Fruit fly (Drosophila melanogaster) whole organism, prepupa: ENCODE results near the gene Lmpt.
A peak's percentile ranks its signal among the peaks of the same experiment; 100 is the strongest.

Experiments
- Blimp-1 ChIP-seq: fragments of 200-800 bp; sonication (Bioruptor generic); optimal IDR thresholded peaks from 3 replicates; lab custom pipeline; 2017; ENCODE audit warnings: missing biosample characterization, missing genetic modification characterization, mild to moderate bottlenecking, moderate library complexity, missing genetic modification reagents
- CG11294 ChIP-seq: fragments of 200-800 bp; sonication (Bioruptor generic); IDR thresholded peaks from 2 replicates; pipeline ENCODE4 v1.3.6; 2022; ENCODE audit warnings: missing biosample characterization, missing genetic modification characterization
- CG11902 ChIP-seq: fragments of 200-800 bp; sonication (Bioruptor generic); optimal IDR thresholded peaks from 3 replicates; lab custom pipeline; 2016; ENCODE audit warnings: missing biosample characterization, missing genetic modification characterization
- CG15336 ChIP-seq: fragments of 200-800 bp; sonication (Bioruptor generic); IDR thresholded peaks from 2 replicates; pipeline ENCODE4 v1.3.6; 2022; ENCODE audit warnings: missing biosample characterization, missing genetic modification characterization
- CG1621 ChIP-seq: fragments of 200-800 bp; sonication (Bioruptor generic); optimal IDR thresholded peaks from 3 replicates; lab custom pipeline; 2018; ENCODE audit warnings: missing biosample characterization, mild to moderate bottlenecking, missing genetic modification characterization
- CG3032 ChIP-seq: fragments of 200-800 bp; optimal IDR thresholded peaks from 2 replicates; lab custom pipeline; 2019; ENCODE audit warnings: missing biosample characterization, mild to moderate bottlenecking, missing genetic modification characterization, moderate library complexity
- CG31627 ChIP-seq: fragments of 200-800 bp; sonication (Bioruptor generic); optimal IDR thresholded peaks from 3 replicates; lab custom pipeline; 2016; ENCODE audit warnings: missing biosample characterization, missing genetic modification characterization
- CG32006 ChIP-seq: fragments of 200-800 bp; sonication (Bioruptor generic); optimal IDR thresholded peaks from 3 replicates; lab custom pipeline; 2017; ENCODE audit warnings: missing biosample characterization, mild to moderate bottlenecking, missing genetic modification characterization
- CG34406 ChIP-seq: fragments of 200-800 bp; sonication (Bioruptor generic); optimal IDR thresholded peaks from 3 replicates; lab custom pipeline; 2016; ENCODE audit warnings: missing biosample characterization, missing genetic modification characterization
- CG3919 ChIP-seq: fragments of 200-800 bp; sonication (Bioruptor generic); optimal IDR thresholded peaks from 3 replicates; lab custom pipeline; 2016; ENCODE audit warnings: missing biosample characterization, missing genetic modification characterization
- CG4318 ChIP-seq: fragments of 200-800 bp; sonication (Bioruptor generic); optimal IDR thresholded peaks from 3 replicates; lab custom pipeline; 2017; ENCODE audit warnings: missing biosample characterization, mild to moderate bottlenecking, missing genetic modification characterization
- CG6163 ChIP-seq: fragments of 200-800 bp; sonication (Bioruptor generic); IDR thresholded peaks from 3 replicates; pipeline ENCODE4 v1.3.6; 2022; ENCODE audit warnings: missing biosample characterization, missing genetic modification characterization
- CG6276 ChIP-seq: fragments of 200-800 bp; sonication (Bioruptor generic); optimal IDR thresholded peaks from 2 replicates; lab custom pipeline; 2017; ENCODE audit warnings: missing biosample characterization, mild to moderate bottlenecking, missing genetic modification characterization
- CG6792 ChIP-seq: fragments of 200-800 bp; sonication (Bioruptor generic); optimal IDR thresholded peaks from 3 replicates; lab custom pipeline; 2016; ENCODE audit warnings: missing biosample characterization, missing genetic modification characterization
- CG6854 ChIP-seq: fragments of 200-800 bp; sonication (Bioruptor generic); optimal IDR thresholded peaks from 2 replicates; lab custom pipeline; 2017; ENCODE audit warnings: missing biosample characterization, mild to moderate bottlenecking, missing genetic modification characterization
- CG8119 ChIP-seq: fragments of 200-800 bp; sonication (Bioruptor generic); IDR thresholded peaks from 3 replicates; pipeline ENCODE4 v1.3.6; 2022; ENCODE audit warnings: missing biosample characterization, missing genetic modification characterization
- CG8632 ChIP-seq: fragments of 200-800 bp; sonication (Bioruptor generic); optimal IDR thresholded peaks from 3 replicates; lab custom pipeline; 2016; ENCODE audit warnings: missing biosample characterization, missing genetic modification characterization
- CG9139 ChIP-seq: fragments of 200-800 bp; sonication (Bioruptor generic); optimal IDR thresholded peaks from 3 replicates; lab custom pipeline; 2017; ENCODE audit warnings: missing biosample characterization, mild to moderate bottlenecking, missing genetic modification characterization
- Eip75B ChIP-seq: fragments of 200-800 bp; sonication (Bioruptor generic); optimal IDR thresholded peaks from 3 replicates; lab custom pipeline; 2016; ENCODE audit warnings: missing biosample characterization, missing genetic modification characterization
- Eip78C ChIP-seq: fragments of 200-800 bp; sonication (Bioruptor generic); peaks from one replicate; lab custom pipeline; 2016; ENCODE audit warnings: missing biosample characterization, missing genetic modification characterization
- Eip93F ChIP-seq: fragments of 200-800 bp; sonication (Bioruptor generic); optimal IDR thresholded peaks from 2 replicates; lab custom pipeline; 2016; ENCODE audit warnings: missing biosample characterization, mild to moderate bottlenecking, missing genetic modification characterization
- Ets21C ChIP-seq: fragments of 200-800 bp; sonication (Bioruptor generic); optimal IDR thresholded peaks from 3 replicates; lab custom pipeline; 2016; ENCODE audit warnings: missing biosample characterization, missing genetic modification characterization
- Ets96B ChIP-seq: fragments of 200-800 bp; optimal IDR thresholded peaks from 2 replicates; lab custom pipeline; 2019; ENCODE audit warnings: missing biosample characterization, mild to moderate bottlenecking, missing genetic modification characterization, moderate library complexity
- Hr38 ChIP-seq: sonication (Bioruptor generic); optimal IDR thresholded peaks from 2 replicates; lab custom pipeline; 2016; ENCODE audit warnings: missing biosample characterization, missing genetic modification characterization
- Hr39 ChIP-seq: fragments of 200-800 bp; sonication (Bioruptor generic); optimal IDR thresholded peaks from 2 replicates; lab custom pipeline; 2016; ENCODE audit warnings: missing biosample characterization, missing genetic modification characterization
- Lpt ChIP-seq: fragments of 200-800 bp; sonication (Bioruptor generic); optimal IDR thresholded peaks from 3 replicates; lab custom pipeline; 2016; ENCODE audit warnings: missing biosample characterization, missing genetic modification characterization
- Met ChIP-seq: fragments of 200-800 bp; sonication (Bioruptor generic); optimal IDR thresholded peaks from 3 replicates; lab custom pipeline; 2016; ENCODE audit warnings: missing biosample characterization, missing genetic modification characterization
- OdsH ChIP-seq: fragments of 200-800 bp; sonication (Bioruptor generic); optimal IDR thresholded peaks from 3 replicates; lab custom pipeline; 2016; ENCODE audit warnings: missing biosample characterization, missing genetic modification characterization
- Smox ChIP-seq: fragments of 200-800 bp; sonication (Bioruptor generic); optimal IDR thresholded peaks from 3 replicates; lab custom pipeline; 2016; ENCODE audit warnings: missing biosample characterization, missing genetic modification characterization
- Sox14 ChIP-seq: fragments of 200-800 bp; sonication (Bioruptor generic); optimal IDR thresholded peaks from 3 replicates; lab custom pipeline; 2016; ENCODE audit warnings: missing biosample characterization, missing genetic modification characterization
- Sox15 ChIP-seq: fragments of 200-800 bp; sonication (Bioruptor generic); optimal IDR thresholded peaks from 3 replicates; lab custom pipeline; 2016; ENCODE audit warnings: missing biosample characterization, missing genetic modification characterization
- achi ChIP-seq: fragments of 200-800 bp; sonication (Bioruptor generic); optimal IDR thresholded peaks from 3 replicates; lab custom pipeline; 2016; ENCODE audit warnings: missing biosample characterization, missing genetic modification characterization
- acj6 ChIP-seq: fragments of 200-800 bp; sonication (Bioruptor generic); optimal IDR thresholded peaks from 3 replicates; lab custom pipeline; 2016; ENCODE audit warnings: missing biosample characterization, missing genetic modification characterization
- cyc ChIP-seq: fragments of 200-800 bp; sonication (Bioruptor generic); optimal IDR thresholded peaks from 3 replicates; lab custom pipeline; 2016; ENCODE audit warnings: missing biosample characterization, missing genetic modification characterization
- dac ChIP-seq: fragments of 200-800 bp; sonication (Bioruptor generic); optimal IDR thresholded peaks from 2 replicates; lab custom pipeline; 2017; ENCODE audit warnings: missing biosample characterization, mild to moderate bottlenecking, missing genetic modification characterization
- esn ChIP-seq: fragments of 200-800 bp; sonication (Bioruptor generic); optimal IDR thresholded peaks from 2 replicates; lab custom pipeline; 2016; ENCODE audit warnings: missing biosample characterization, mild to moderate bottlenecking, missing genetic modification characterization, moderate library complexity
- fd59A ChIP-seq: fragments of 200-800 bp; sonication (Bioruptor generic); optimal IDR thresholded peaks from 2 replicates; lab custom pipeline; 2017; ENCODE audit warnings: missing biosample characterization, mild to moderate bottlenecking, missing genetic modification characterization, missing genetic modification reagents
- fd85E ChIP-seq: fragments of 200-800 bp; sonication (Bioruptor generic); optimal IDR thresholded peaks from 3 replicates; lab custom pipeline; 2016; ENCODE audit warnings: missing biosample characterization, missing genetic modification characterization
- fkh ChIP-seq: fragments of 200-800 bp; sonication (Bioruptor generic); optimal IDR thresholded peaks from 3 replicates; lab custom pipeline; 2017; ENCODE audit warnings: missing biosample characterization, mild to moderate bottlenecking, missing genetic modification characterization, moderate library complexity
- lz ChIP-seq: fragments of 200-800 bp; sonication (Bioruptor generic); optimal IDR thresholded peaks from 3 replicates; lab custom pipeline; 2016; ENCODE audit warnings: missing biosample characterization, missing genetic modification characterization
- net ChIP-seq: fragments of 200-800 bp; sonication (Bioruptor generic); optimal IDR thresholded peaks from 3 replicates; lab custom pipeline; 2016; ENCODE audit warnings: missing biosample characterization, missing genetic modification characterization
- pdm3 ChIP-seq: fragments of 200-800 bp; sonication (Bioruptor generic); optimal IDR thresholded peaks from 3 replicates; lab custom pipeline; 2016; ENCODE audit warnings: missing biosample characterization, missing genetic modification characterization
- salr ChIP-seq, 2 experiments: fragments of 200-800 bp; sonication (Bioruptor generic); optimal IDR thresholded peaks; 3 replicates each; lab custom pipeline; 2016 to 2018; ENCODE audit warnings: missing biosample characterization in 2 of 2, missing genetic modification characterization in 2 of 2, mild to moderate bottlenecking in 1 of 2
- ss ChIP-seq, 2 experiments: fragments of 200-800 bp; sonication (Bioruptor generic); optimal IDR thresholded peaks; 2 replicates in 1 of 2; 3 replicates in 1 of 2; lab custom pipeline; 2017 to 2018; ENCODE audit warnings: mild to moderate bottlenecking in 2 of 2, missing biosample characterization in 2 of 2, missing genetic modification characterization in 2 of 2, moderate library complexity in 1 of 2
- svp ChIP-seq: fragments of 200-800 bp; sonication (Bioruptor generic); peaks from one replicate; lab custom pipeline; 2016; ENCODE audit warnings: missing biosample characterization, missing genetic modification characterization
- topi ChIP-seq: fragments of 200-800 bp; sonication (Bioruptor generic); optimal IDR thresholded peaks from 3 replicates; lab custom pipeline; 2016; ENCODE audit warnings: missing biosample characterization, missing genetic modification characterization

Lmpt gene

DNA sequence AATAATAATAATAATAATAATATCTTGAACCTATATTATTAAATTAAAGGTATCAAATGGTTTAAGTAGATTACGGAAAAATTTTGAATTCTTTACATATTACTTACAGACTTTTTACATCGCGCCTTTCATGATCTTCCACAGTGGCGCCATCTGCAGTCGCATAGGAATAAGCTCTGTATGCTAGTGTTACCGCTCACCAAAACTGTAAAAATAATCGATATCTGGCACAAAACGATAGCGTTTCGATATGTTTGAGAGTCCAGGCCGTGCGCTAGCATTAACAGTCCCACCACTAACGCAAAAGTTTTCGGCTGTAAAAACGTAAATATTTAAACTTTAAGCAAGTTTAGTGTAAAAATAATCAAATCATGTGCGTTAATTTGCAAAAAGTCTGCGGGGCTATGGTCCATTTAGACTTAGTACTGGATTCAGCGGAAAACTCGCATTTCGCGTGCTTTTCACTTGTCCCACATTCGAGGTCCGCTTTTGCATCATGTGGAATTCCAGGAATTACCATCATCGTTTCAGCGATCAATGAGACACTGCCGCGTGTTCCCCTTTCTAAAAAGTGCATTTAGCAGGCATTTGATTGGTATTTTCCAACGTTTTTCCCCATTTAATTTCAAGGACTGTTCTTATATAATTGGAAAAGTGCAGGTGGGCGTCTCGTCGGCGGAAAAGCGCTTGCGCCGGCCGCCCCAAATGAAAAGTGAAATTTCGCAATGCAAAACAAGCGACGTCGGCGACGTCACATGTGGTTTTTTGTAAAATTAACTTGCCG lies 90.3 kb downstream of the Lmpt start (continued):
- TF ChIP-seq Hr38 = no peak
- TF ChIP-seq CG6276 (GFP tag; lab: Kevin White, UChicago) = no peak
- no peak for TF ChIP-seq CG34406
- TF ChIP-seq fd59A = no peak
- TF ChIP-seq fd85E (GFP tag; lab: Kevin White, UChicago) = no peak
- TF ChIP-seq pdm3 (GFP tag; lab: Kevin White, UChicago) = no peak
- TF ChIP-seq Sox15 (GFP tag; lab: Kevin White, UChicago) = no peak
- no peak for TF ChIP-seq acj6
- TF ChIP-seq Hr39 (GFP tag; lab: Kevin White, UChicago) = peak; percentile 28
- TF ChIP-seq CG15336 (GFP tag; lab: Robert Waterston, UW) = no peak
- no peak for TF ChIP-seq Smox (GFP tag; lab: Kevin White, UChicago)
- TF ChIP-seq CG6163 = no peak
- TF ChIP-seq CG3919 (GFP tag; lab: Kevin White, UChicago) = peak; percentile 12
- peak; percentile 1 for TF ChIP-seq fkh (GFP tag; lab: Kevin White, UChicago)
- TF ChIP-seq, all 60 proteins: peak for 12

- TF ChIP-seq CG6276 (GFP tag; lab: Kevin White, UChicago) = no peak
- no peak for TF ChIP-seq dac (GFP tag; lab: Kevin White, UChicago)
- peak; percentile 57 for TF ChIP-seq Eip78C (GFP tag; lab: Kevin White, UChicago)
- TF ChIP-seq svp (GFP tag; lab: Kevin White, UChicago) = no peak
- TF ChIP-seq fkh (GFP tag; lab: Kevin White, UChicago) = no peak
- no peak for TF ChIP-seq pdm3 (GFP tag; lab: Kevin White, UChicago)
- no peak for TF ChIP-seq Ets21C (GFP tag; lab: Kevin White, UChicago)
- TF ChIP-seq salr (GFP tag; optimal IDR thresholded peaks at IDR 0.05; lab: Kevin White, UChicago) = peak in 1 of 2 experiments; percentile 56
- TF ChIP-seq CG11902 (GFP tag; lab: Kevin White, UChicago) = no peak
- no peak for TF ChIP-seq topi (GFP tag; lab: Kevin White, UChicago)
- TF ChIP-seq CG32006 (GFP tag; lab: Kevin White, UChicago) = no peak
- no peak for TF ChIP-seq Met (GFP tag; lab: Kevin White, UChicago)
- no peak for TF ChIP-seq Eip75B
- TF ChIP-seq fd85E (GFP tag; lab: Kevin White, UChicago) = no peak
- no peak for TF ChIP-seq CG6163
- TF ChIP-seq CG9139 (GFP tag; lab: Kevin White, UChicago) = no peak
- no peak for TF ChIP-seq Blimp-1 (GFP tag; lab: Kevin White, UChicago)
- no peak for TF ChIP-seq Sox15 (GFP tag; lab: Kevin White, UChicago)
- peak; percentile 10 for TF ChIP-seq OdsH (GFP tag; lab: Kevin White, UChicago)
- peak; percentile 29 for TF ChIP-seq CG8632 (GFP tag; lab: Kevin White, UChicago)
- peak; percentile 8 for TF ChIP-seq Smox (GFP tag; lab: Kevin White, UChicago)
- no peak; the same call in 2 of the 3 replicates for TF ChIP-seq CG8119 (GFP tag; lab: Robert Waterston, UW)
- TF ChIP-seq CG4318 (GFP tag; lab: Kevin White, UChicago) = no peak
- no peak for TF ChIP-seq net (GFP tag; lab: Kevin White, UChicago)
- peak; percentile 16 for TF ChIP-seq Lpt (GFP tag; lab: Kevin White, UChicago)
- peak; percentile 18 for TF ChIP-seq CG3919 (GFP tag; lab: Kevin White, UChicago)
- no peak for TF ChIP-seq esn
- peak in 1 of 2 experiments; percentile 53 for TF ChIP-seq ss (GFP tag; optimal IDR thresholded peaks at IDR 0.05; lab: Kevin White, UChicago)
- no peak for TF ChIP-seq CG6792 (GFP tag; lab: Kevin White, UChicago)
- 0 out of 2 replicates have a peak, but pooled peaks have one; percentile 18 for TF ChIP-seq CG11294 (GFP tag; lab: Robert Waterston, UW)
- no peak for TF ChIP-seq CG34406
- TF ChIP-seq CG6854 (GFP tag; lab: Kevin White, UChicago) = no peak
- TF ChIP-seq Hr38 = no peak
- TF ChIP-seq Ets96B (tag; lab: Kevin White, UChicago) = peak; percentile 0
- peak; percentile 47 for TF ChIP-seq CG3032 (tag; lab: Kevin White, UChicago)
- no peak for TF ChIP-seq lz (GFP tag; lab: Kevin White, UChicago)
- TF ChIP-seq Sox14 (GFP tag; lab: Kevin White, UChicago) = no peak
- TF ChIP-seq fd59A = peak; percentile 23
- TF ChIP-seq CG31627 = no peak
- no peak for TF ChIP-seq cyc
- TF ChIP-seq CG1621 (tag; lab: Kevin White, UChicago) = no peak
- TF ChIP-seq Hr39 (GFP tag; lab: Kevin White, UChicago) = no peak
- TF ChIP-seq achi = peak; percentile 1
- TF ChIP-seq Eip93F (GFP tag; lab: Kevin White, UChicago) = no peak
Observed at dm6 chr3L:16956003-16956767, 91.1 kb downstream of the Lmpt start.
